Fruit fly (Drosophila melanogaster) whole organism, embryonic: Measurements from ENCODE around the gene CG7342.

Experiments used
- Atf3 ChIP-seq: fragments of 200-800 bp; sonication (Bioruptor generic); optimal IDR thresholded peaks from 3 replicates; lab custom pipeline; 2016; ENCODE audit warnings: missing biosample characterization, missing genetic modification characterization
- CG10979 ChIP-seq: fragments of 200-800 bp; sonication (Bioruptor generic); optimal IDR thresholded peaks from 2 replicates; lab custom pipeline; 2018; ENCODE audit warnings: missing biosample characterization, mild to moderate bottlenecking, missing genetic modification characterization, moderate library complexity
- CG11093 ChIP-seq: fragments of 200-800 bp; sonication (Bioruptor generic); IDR thresholded peaks from 3 replicates; pipeline ENCODE4 v1.3.6; 2022; ENCODE audit warnings: missing biosample characterization, missing genetic modification characterization
- CG11504 ChIP-seq: fragments of 200-800 bp; sonication (Bioruptor generic); optimal IDR thresholded peaks from 3 replicates; lab custom pipeline; 2019; ENCODE audit warnings: missing biosample characterization, mild to moderate bottlenecking, missing genetic modification characterization, moderate library complexity
- CG13287 ChIP-seq: fragments of 200-800 bp; sonication (Bioruptor generic); IDR thresholded peaks from 2 replicates; pipeline ENCODE4 v1.3.6; 2022; ENCODE audit warnings: missing biosample characterization, missing genetic modification characterization; ENCODE audit not compliant: partially characterized antibody
- CG14965 ChIP-seq: fragments of 200-800 bp; sonication (Bioruptor generic); optimal IDR thresholded peaks from 2 replicates; lab custom pipeline; 2016; ENCODE audit warnings: missing biosample characterization, missing genetic modification characterization, borderline replicate concordance
- CG17802 ChIP-seq: fragments of 200-800 bp; sonication (Bioruptor generic); optimal IDR thresholded peaks from 2 replicates; lab custom pipeline; 2018; ENCODE audit warnings: missing biosample characterization, mild to moderate bottlenecking, missing genetic modification characterization, moderate library complexity
- CG17912 ChIP-seq: fragments of 200-800 bp; sonication (Bioruptor generic); optimal IDR thresholded peaks from 2 replicates; lab custom pipeline; 2018; ENCODE audit warnings: missing biosample characterization, mild to moderate bottlenecking, missing genetic modification characterization
- CG1832 ChIP-seq: fragments of 200-800 bp; sonication (Bioruptor generic); optimal IDR thresholded peaks from 2 replicates; lab custom pipeline; 2017; ENCODE audit warnings: missing biosample characterization, mild to moderate bottlenecking, missing genetic modification characterization, inconsistent platforms
- CG2678 ChIP-seq: fragments of 200-800 bp; sonication (Bioruptor generic); optimal IDR thresholded peaks from 3 replicates; lab custom pipeline; 2019; ENCODE audit warnings: missing biosample characterization, mild to moderate bottlenecking, missing genetic modification characterization, moderate library complexity
- CG30431 ChIP-seq: fragments of 200-800 bp; sonication (Bioruptor generic); optimal IDR thresholded peaks from 2 replicates; lab custom pipeline; 2017; ENCODE audit warnings: missing biosample characterization, missing genetic modification characterization
- CG33557 ChIP-seq: fragments of 200-800 bp; sonication (Bioruptor generic); optimal IDR thresholded peaks from 2 replicates; lab custom pipeline; 2019; ENCODE audit warnings: missing biosample characterization, mild to moderate bottlenecking, missing genetic modification characterization, moderate library complexity
- CG4328 ChIP-seq: fragments of 200-800 bp; sonication (Bioruptor generic); optimal IDR thresholded peaks from 3 replicates; lab custom pipeline; 2017; ENCODE audit warnings: missing biosample characterization, missing genetic modification reagents, missing genetic modification characterization
- CG6272 ChIP-seq: fragments of 200-800 bp; sonication (Bioruptor generic); IDR thresholded peaks from 2 replicates; pipeline ENCODE4 v1.3.6; 2022; ENCODE audit warnings: missing biosample characterization, missing genetic modification characterization
- CG6683 ChIP-seq: fragments of 200-800 bp; sonication (Bioruptor generic); optimal IDR thresholded peaks from 2 replicates; lab custom pipeline; 2017; ENCODE audit warnings: missing biosample characterization, mild to moderate bottlenecking, missing genetic modification characterization, missing genetic modification reagents
- CG7745 ChIP-seq: fragments of 200-800 bp; sonication (Bioruptor generic); optimal IDR thresholded peaks from 2 replicates; lab custom pipeline; 2018; ENCODE audit warnings: missing biosample characterization, mild to moderate bottlenecking, missing genetic modification characterization, moderate library complexity
- CTCF ChIP-seq: fragments of 200-800 bp; sonication (Bioruptor generic); optimal IDR thresholded peaks from 2 replicates; lab custom pipeline; 2017; ENCODE audit warnings: missing biosample characterization, mild to moderate bottlenecking, missing genetic modification characterization, moderate library complexity
- CkIIα-i1 ChIP-seq: fragments of 200-800 bp; sonication (Bioruptor generic); IDR thresholded peaks from 2 replicates; pipeline ENCODE4 v1.3.6; 2022; ENCODE audit warnings: missing biosample characterization, missing genetic modification characterization
- D19A ChIP-seq: fragments of 200-800 bp; optimal IDR thresholded peaks from 3 replicates; lab custom pipeline; 2019; ENCODE audit warnings: missing biosample characterization, mild to moderate bottlenecking, missing genetic modification characterization, moderate library complexity
- Dll ChIP-seq: fragments of 200-800 bp; sonication (Bioruptor generic); IDR thresholded peaks from 4 replicates; pipeline ENCODE4 v1.3.6; 2022; ENCODE audit warnings: missing biosample characterization, missing genetic modification characterization; ENCODE audit not compliant: partially characterized antibody
- Drgx ChIP-seq: fragments of 200-800 bp; sonication (Bioruptor generic); IDR thresholded peaks from 2 replicates; pipeline ENCODE4 v1.3.6; 2022; ENCODE audit warnings: missing biosample characterization, missing genetic modification characterization
- E2f2 ChIP-seq: fragments of 200-800 bp; sonication (Bioruptor generic); IDR thresholded peaks from 2 replicates; pipeline ENCODE4 v1.3.6; 2022; ENCODE audit warnings: missing biosample characterization, missing genetic modification characterization
- Fer2 ChIP-seq: fragments of 200-800 bp; sonication (Bioruptor generic); optimal IDR thresholded peaks from 2 replicates; lab custom pipeline; 2018; ENCODE audit warnings: missing biosample characterization, mild to moderate bottlenecking, missing genetic modification characterization, moderate library complexity
- MBD-R2 ChIP-seq: fragments of 200-800 bp; sonication (Bioruptor generic); IDR thresholded peaks from 2 replicates; pipeline ENCODE4 v1.3.6; 2022; ENCODE audit warnings: missing biosample characterization, missing genetic modification characterization
- Mad ChIP-seq: fragments of 200-800 bp; sonication (Bioruptor generic); optimal IDR thresholded peaks from 2 replicates; lab custom pipeline; 2016; ENCODE audit warnings: missing biosample characterization, missing genetic modification characterization
- Mes4 ChIP-seq: fragments of 200-800 bp; sonication (Bioruptor generic); optimal IDR thresholded peaks from 2 replicates; lab custom pipeline; 2016; ENCODE audit warnings: missing biosample characterization, missing genetic modification characterization
- PHDP ChIP-seq: fragments of 200-800 bp; sonication (Bioruptor generic); optimal IDR thresholded peaks from 3 replicates; lab custom pipeline; 2018; ENCODE audit warnings: missing biosample characterization, mild to moderate bottlenecking, missing genetic modification characterization, moderate library complexity
- Rfx ChIP-seq: fragments of 200-800 bp; sonication (Bioruptor generic); IDR thresholded peaks from 2 replicates; pipeline ENCODE4 v1.3.6; 2022; ENCODE audit warnings: missing biosample characterization, missing genetic modification characterization
- Rx ChIP-seq: fragments of 200-800 bp; sonication (Bioruptor generic); IDR thresholded peaks from 2 replicates; pipeline ENCODE4 v1.3.6; 2022; ENCODE audit warnings: missing biosample characterization, missing genetic modification characterization
- Six4 ChIP-seq: fragments of 200-800 bp; sonication (Bioruptor generic); optimal IDR thresholded peaks from 2 replicates; lab custom pipeline; 2016; ENCODE audit warnings: missing biosample characterization, missing genetic modification characterization
- Xrp1 ChIP-seq: fragments of 200-800 bp; sonication (Bioruptor generic); IDR thresholded peaks from 2 replicates; pipeline ENCODE4 v1.3.6; 2022; ENCODE audit warnings: missing biosample characterization, missing genetic modification characterization
- aop ChIP-seq: fragments of 200-800 bp; sonication (Bioruptor generic); IDR thresholded peaks from 2 replicates; pipeline ENCODE4 v1.3.6; 2022; ENCODE audit warnings: missing biosample characterization, missing genetic modification characterization
- ash1 ChIP-seq: fragments of 200-800 bp; sonication (Bioruptor generic); optimal IDR thresholded peaks from 2 replicates; lab custom pipeline; 2018; ENCODE audit warnings: missing biosample characterization, mild to moderate bottlenecking, missing genetic modification characterization
- cad ChIP-seq: fragments of >200 bp; optimal IDR thresholded peaks from 2 replicates; lab custom pipeline; 2017; ENCODE audit warnings: missing biosample characterization, missing genetic modification characterization
- corto ChIP-seq: fragments of 200-800 bp; sonication (Bioruptor generic); optimal IDR thresholded peaks from 2 replicates; lab custom pipeline; 2016; ENCODE audit warnings: missing biosample characterization, mild to moderate bottlenecking, missing genetic modification characterization, moderate library complexity
- crc ChIP-seq: fragments of 200-800 bp; sonication (Bioruptor generic); optimal IDR thresholded peaks from 2 replicates; lab custom pipeline; 2016; ENCODE audit warnings: missing biosample characterization, missing genetic modification characterization
- crol ChIP-seq: fragments of 200-800 bp; sonication (Bioruptor generic); IDR thresholded peaks from 2 replicates; pipeline ENCODE4 v1.3.6; 2022; ENCODE audit warnings: missing biosample characterization, missing genetic modification characterization
- dan ChIP-seq: fragments of 200-800 bp; sonication (Bioruptor generic); IDR thresholded peaks from 2 replicates; pipeline ENCODE4 v1.3.6; 2022; ENCODE audit warnings: missing biosample characterization, missing genetic modification characterization
- emc ChIP-seq: fragments of 200-800 bp; sonication (Bioruptor generic); optimal IDR thresholded peaks from 2 replicates; lab custom pipeline; 2016; ENCODE audit warnings: missing biosample characterization, missing genetic modification characterization
- fru ChIP-seq: fragments of >200 bp; optimal IDR thresholded peaks from 2 replicates; lab custom pipeline; 2017
- lab ChIP-seq: fragments of 200-800 bp; sonication (Bioruptor generic); optimal IDR thresholded peaks from 3 replicates; lab custom pipeline; 2017; ENCODE audit warnings: missing biosample characterization, missing genetic modification characterization, mild to moderate bottlenecking, moderate library complexity, missing genetic modification reagents
- lola ChIP-seq, 3 experiments: fragments of >200 bp in 2 of 3; fragments of 200-800 bp in 1 of 3; sonication (Bioruptor generic) in 1 of 3; optimal IDR thresholded peaks; 2 replicates each; lab custom pipeline; 2017 to 2019; ENCODE audit warnings: missing biosample characterization in 3 of 3, missing genetic modification characterization in 3 of 3, mild to moderate bottlenecking in 1 of 3, moderate library complexity in 1 of 3
- pb ChIP-seq: fragments of 200-800 bp; sonication (Bioruptor generic); optimal IDR thresholded peaks from 3 replicates; lab custom pipeline; 2016; ENCODE audit warnings: missing biosample characterization, missing genetic modification characterization
- salm ChIP-seq: fragments of 200-800 bp; sonication (Bioruptor generic); optimal IDR thresholded peaks from 2 replicates; lab custom pipeline; 2018; ENCODE audit warnings: missing biosample characterization, mild to moderate bottlenecking, missing genetic modification characterization
- seq ChIP-seq: fragments of 200-800 bp; sonication (Bioruptor generic); IDR thresholded peaks from 2 replicates; pipeline ENCODE4 v1.3.6; 2022; ENCODE audit warnings: missing biosample characterization, missing genetic modification characterization
- tgo ChIP-seq: fragments of 200-800 bp; sonication (Bioruptor generic); IDR thresholded peaks from 3 replicates; pipeline ENCODE4 v1.3.6; 2022; ENCODE audit warnings: missing biosample characterization, missing genetic modification characterization
- toy ChIP-seq: fragments of 200-800 bp; sonication (Bioruptor generic); IDR thresholded peaks from 2 replicates; pipeline ENCODE4 v1.3.6; 2022; ENCODE audit warnings: missing biosample characterization, missing genetic modification characterization
- trem ChIP-seq: fragments of 200-800 bp; optimal IDR thresholded peaks from 3 replicates; lab custom pipeline; 2019; ENCODE audit warnings: missing biosample characterization, mild to moderate bottlenecking, missing genetic modification characterization, moderate library complexity
- vvl ChIP-seq: fragments of 200-800 bp; sonication (Bioruptor generic); IDR thresholded peaks from 2 replicates; pipeline ENCODE4 v1.3.6; 2022; ENCODE audit warnings: missing biosample characterization, missing genetic modification characterization
- zf30C ChIP-seq: fragments of 200-800 bp; sonication (Bioruptor generic); optimal IDR thresholded peaks from 3 replicates; lab custom pipeline; 2018; ENCODE audit warnings: missing biosample characterization, mild to moderate bottlenecking, missing genetic modification characterization
- zfh2 ChIP-seq: fragments of 200-800 bp; sonication (Bioruptor generic); optimal IDR thresholded peaks from 2 replicates; lab custom pipeline; 2016; ENCODE audit warnings: missing biosample characterization, missing genetic modification characterization

The CG7342 gene

dm6 chr3R:19627792-19628522, 24.8 kb downstream of the CG7342 start (continued):
- TF ChIP-seq Fer2 (tag; lab: Kevin White, UChicago) (no peak), PHDP (tag; lab: Kevin White, UChicago) (no peak), corto (GFP tag; lab: Kevin White, UChicago) (no peak), E2f2 (GFP tag; lab: Robert Waterston, UW) (peak; percentile 9; the same call in 1 of the 2 replicates), Atf3 (no peak), Rx (GFP tag; lab: Robert Waterston, UW) (no peak), Mes4 (no peak), D19A (tag; lab: Kevin White, UChicago) (peak; percentile 56), vvl (GFP tag; lab: Robert Waterston, UW) (0 out of 2 replicates have a peak, but pooled peaks have one; percentile 28), CG11093 (GFP tag; lab: Robert Waterston, UW) (no peak), CG14965 (GFP tag; lab: Kevin White, UChicago) (no peak), CG33557 (GFP tag; lab: Kevin White, UChicago) (no peak), MBD-R2 (GFP tag; lab: Robert Waterston, UW) (no peak; the same call in 1 of the 2 replicates), seq (GFP tag; lab: Robert Waterston, UW) (no peak), CG11504 (peak; percentile 81), CG10979 (tag; lab: Kevin White, UChicago) (peak; percentile 63), pb (GFP tag; lab: Kevin White, UChicago) (no peak), toy (GFP tag; lab: Robert Waterston, UW) (no peak), zf30C (GFP tag; lab: Kevin White, UChicago) (no peak), CG6683 (GFP tag; lab: Kevin White, UChicago) (no peak), CG13287 (GFP tag; lab: Robert Waterston, UW) (no peak), CG2678 (tag; lab: Kevin White, UChicago) (peak; percentile 77), CG6272 (no peak), CG7745 (tag; lab: Kevin White, UChicago) (no peak), lab (GFP tag; lab: Kevin White, UChicago) (peak; percentile 70), CG30431 (GFP tag; lab: Kevin White, UChicago) (peak; percentile 6), salm (tag; lab: Kevin White, UChicago) (no peak), trem (tag; lab: Kevin White, UChicago) (peak; percentile 27), dan (GFP tag; lab: Robert Waterston, UW) (no peak), cad (GFP tag; lab: Kevin White, UChicago) (no peak), CG17912 (GFP tag; lab: Kevin White, UChicago) (no peak), CkIIα-i1 (no peak), Mad (GFP tag; lab: Kevin White, UChicago) (no peak), aop (no peak), Rfx (GFP tag; lab: Robert Waterston, UW) (peak; percentile 57), crc (GFP tag; lab: Kevin White, UChicago) (no peak), Drgx (no peak), lola (GFP tag; optimal IDR thresholded peaks at IDR 0.05; lab: Kevin White, UChicago) (peak in 1 of 3 experiments; percentile 8), CG4328 (GFP tag; lab: Kevin White, UChicago) (no peak), Xrp1 (GFP tag; lab: Robert Waterston, UW) (peak; percentile 49; the same call in 1 of the 2 replicates), CG1832 (peak; percentile 29), crol (GFP tag; lab: Robert Waterston, UW) (no peak), Dll (GFP tag; lab: Robert Waterston, UW) (no peak), zfh2 (GFP tag; lab: Kevin White, UChicago) (no peak), fru (no peak), CTCF (peak; percentile 1), CG17802 (tag; lab: Kevin White, UChicago) (no peak), tgo (GFP tag; lab: Robert Waterston, UW) (peak; percentile 40; the same call in 2 of the 3 replicates), emc (GFP tag; lab: Kevin White, UChicago) (no peak), ash1 (GFP tag; lab: Kevin White, UChicago) (no peak), Six4 (GFP tag; lab: Kevin White, UChicago) (no peak)
